Fruit fly (Drosophila melanogaster) whole organism, embryonic: ENCODE results near the gene CG16790.
A peak's percentile ranks its signal among the peaks of the same experiment; 100 is the strongest.

Source experiments
- ATbp ChIP-seq: fragments of 200-800 bp; sonication (Bioruptor generic); optimal IDR thresholded peaks from 2 replicates; lab custom pipeline; 2017; ENCODE audit warnings: missing biosample characterization, mild to moderate bottlenecking, missing genetic modification characterization, missing genetic modification reagents
- Aef1 ChIP-seq: fragments of 200-800 bp; sonication (Bioruptor generic); IDR thresholded peaks from 3 replicates; pipeline ENCODE4 v1.3.6; 2022; ENCODE audit warnings: missing biosample characterization, missing genetic modification characterization
- Awh ChIP-seq: fragments of 200-800 bp; sonication (Bioruptor generic); IDR thresholded peaks from 2 replicates; pipeline ENCODE4, ENCODE4 v1.3.6; 2022; ENCODE audit warnings: missing biosample characterization, missing genetic modification characterization
- Blimp-1 ChIP-seq: fragments of 200-800 bp; sonication (Bioruptor generic); optimal IDR thresholded peaks from 3 replicates; lab custom pipeline; 2018; ENCODE audit warnings: missing biosample characterization, missing genetic modification characterization, mild to moderate bottlenecking, moderate library complexity, missing genetic modification reagents
- C15 ChIP-seq: fragments of 200-800 bp; sonication (Bioruptor generic); IDR thresholded peaks from 3 replicates; pipeline ENCODE4 v1.3.6; 2022; ENCODE audit warnings: missing biosample characterization, missing genetic modification characterization
- CG10147 ChIP-seq: fragments of 200-800 bp; sonication (Bioruptor generic); optimal IDR thresholded peaks from 2 replicates; lab custom pipeline; 2019; ENCODE audit warnings: missing biosample characterization, mild to moderate bottlenecking, missing genetic modification characterization, moderate library complexity
- CG1233 ChIP-seq: fragments of 200-800 bp; sonication (Bioruptor generic); optimal IDR thresholded peaks from 4 replicates; lab custom pipeline; 2018; ENCODE audit warnings: missing biosample characterization, mild to moderate bottlenecking, missing genetic modification characterization
- CG13624 ChIP-seq: fragments of 200-800 bp; sonication (Bioruptor generic); optimal IDR thresholded peaks from 2 replicates; lab custom pipeline; 2016; ENCODE audit warnings: missing biosample characterization, missing genetic modification characterization
- CG13775 ChIP-seq: fragments of 200-800 bp; sonication (Bioruptor generic); optimal IDR thresholded peaks from 3 replicates; lab custom pipeline; 2017; ENCODE audit warnings: missing biosample characterization, mild to moderate bottlenecking, missing genetic modification characterization
- CG15073 ChIP-seq: fragments of 200-800 bp; sonication (Bioruptor generic); optimal IDR thresholded peaks from 2 replicates; lab custom pipeline; 2016; ENCODE audit warnings: missing biosample characterization, missing genetic modification characterization
- CG15269 ChIP-seq: fragments of 200-800 bp; sonication (Bioruptor generic); optimal IDR thresholded peaks from 2 replicates; lab custom pipeline; 2018; ENCODE audit warnings: missing biosample characterization, mild to moderate bottlenecking, missing genetic modification characterization, moderate library complexity
- CG15514 ChIP-seq: fragments of 200-800 bp; sonication (Bioruptor generic); optimal IDR thresholded peaks from 3 replicates; lab custom pipeline; 2017; ENCODE audit warnings: missing biosample characterization, missing genetic modification characterization, mild to moderate bottlenecking, moderate library complexity, missing genetic modification reagents
- CG15601 ChIP-seq: fragments of 200-800 bp; sonication (Bioruptor generic); optimal IDR thresholded peaks from 3 replicates; lab custom pipeline; 2019; ENCODE audit warnings: missing biosample characterization, mild to moderate bottlenecking, missing genetic modification characterization, moderate library complexity
- CG17385 ChIP-seq: fragments of 200-800 bp; sonication (Bioruptor generic); optimal IDR thresholded peaks from 3 replicates; lab custom pipeline; 2018; ENCODE audit warnings: missing biosample characterization, mild to moderate bottlenecking, missing genetic modification characterization
- CG2875 ChIP-seq: fragments of 200-800 bp; sonication (Bioruptor generic); optimal IDR thresholded peaks from 2 replicates; lab custom pipeline; 2017; ENCODE audit warnings: missing biosample characterization, mild to moderate bottlenecking, missing genetic modification characterization, missing genetic modification reagents
- CG30403 ChIP-seq: fragments of 200-800 bp; sonication (Bioruptor generic); optimal IDR thresholded peaks from 3 replicates; lab custom pipeline; 2016; ENCODE audit warnings: missing biosample characterization, missing genetic modification characterization
- CG32772 ChIP-seq: fragments of 200-800 bp; sonication (Bioruptor generic); IDR thresholded peaks from 2 replicates; pipeline ENCODE4 v1.3.6; 2022; ENCODE audit warnings: missing biosample characterization, missing genetic modification characterization
- CG3847 ChIP-seq: fragments of 200-800 bp; sonication (Bioruptor generic); IDR thresholded peaks from 2 replicates; pipeline ENCODE4 v1.3.6; 2022; ENCODE audit warnings: missing biosample characterization, missing genetic modification characterization
- CG3995 ChIP-seq: fragments of 200-800 bp; sonication (Bioruptor generic); optimal IDR thresholded peaks from 3 replicates; lab custom pipeline; 2016; ENCODE audit warnings: missing biosample characterization, missing genetic modification characterization
- CG4707 ChIP-seq: fragments of 200-800 bp; sonication (Bioruptor generic); optimal IDR thresholded peaks from 2 replicates; lab custom pipeline; 2018; ENCODE audit warnings: missing biosample characterization, mild to moderate bottlenecking, missing genetic modification characterization, moderate library complexity
- CG4854 ChIP-seq: fragments of 200-800 bp; sonication (Bioruptor generic); optimal IDR thresholded peaks from 2 replicates; lab custom pipeline; 2016; ENCODE audit warnings: missing biosample characterization, missing genetic modification characterization, inconsistent platforms
- CG5245 ChIP-seq: fragments of 200-800 bp; sonication (Bioruptor generic); optimal IDR thresholded peaks from 3 replicates; lab custom pipeline; 2016; ENCODE audit warnings: missing biosample characterization, missing genetic modification characterization
- CG6791 ChIP-seq: fragments of 200-800 bp; sonication (Bioruptor generic); IDR thresholded peaks from 3 replicates; pipeline ENCODE4 v1.3.6; 2022; ENCODE audit warnings: missing biosample characterization, missing genetic modification characterization; ENCODE audit not compliant: partially characterized antibody
- CG7839 ChIP-seq: fragments of 200-800 bp; sonication (Bioruptor generic); optimal IDR thresholded peaks from 3 replicates; lab custom pipeline; 2018; ENCODE audit warnings: missing biosample characterization, mild to moderate bottlenecking, missing genetic modification characterization, moderate library complexity
- CG8089 ChIP-seq: fragments of 200-800 bp; sonication (Bioruptor generic); optimal IDR thresholded peaks from 3 replicates; lab custom pipeline; 2016; ENCODE audit warnings: missing biosample characterization, missing genetic modification characterization
- CG9817 ChIP-seq: fragments of 200-800 bp; sonication (Bioruptor generic); optimal IDR thresholded peaks from 2 replicates; lab custom pipeline; 2018; ENCODE audit warnings: missing biosample characterization, mild to moderate bottlenecking, missing genetic modification characterization, moderate library complexity
- CG9932 ChIP-seq: fragments of 200-800 bp; sonication (Bioruptor generic); IDR thresholded peaks from 2 replicates; pipeline ENCODE4 v1.3.6; 2022; ENCODE audit warnings: missing biosample characterization, missing genetic modification characterization
- Dad ChIP-seq: fragments of 200-800 bp; sonication (Bioruptor generic); optimal IDR thresholded peaks from 3 replicates; lab custom pipeline; 2016; ENCODE audit warnings: missing biosample characterization, missing genetic modification characterization
- E2f2 ChIP-seq: fragments of 200-800 bp; sonication (Bioruptor generic); IDR thresholded peaks from 2 replicates; pipeline ENCODE4 v1.3.6; 2022; ENCODE audit warnings: missing biosample characterization, missing genetic modification characterization
- Gug ChIP-seq: fragments of 200-800 bp; sonication (Bioruptor generic); IDR thresholded peaks from 4 replicates; pipeline ENCODE4 v1.3.6; 2022; ENCODE audit warnings: missing biosample characterization, missing genetic modification characterization
- Hand ChIP-seq: fragments of 200-800 bp; sonication (Bioruptor generic); optimal IDR thresholded peaks from 2 replicates; lab custom pipeline; 2017; ENCODE audit warnings: mild to moderate bottlenecking, missing biosample characterization, missing genetic modification reagents, missing genetic modification characterization
- Hmx ChIP-seq: fragments of 200-800 bp; sonication (Bioruptor generic); optimal IDR thresholded peaks from 2 replicates; lab custom pipeline; 2016; ENCODE audit warnings: missing biosample characterization, missing genetic modification characterization
- Tbp ChIP-seq: fragments of >200 bp; optimal IDR thresholded peaks from 2 replicates; lab custom pipeline; 2018; ENCODE audit warnings: missing biosample characterization, missing genetic modification characterization
- Xrp1 ChIP-seq: fragments of 200-800 bp; sonication (Bioruptor generic); IDR thresholded peaks from 2 replicates; pipeline ENCODE4 v1.3.6; 2022; ENCODE audit warnings: missing biosample characterization, missing genetic modification characterization
- al ChIP-seq: fragments of 200-800 bp; sonication (Bioruptor generic); IDR thresholded peaks from 2 replicates; pipeline ENCODE4 v1.3.6; 2022; ENCODE audit warnings: missing biosample characterization, missing genetic modification characterization
- ase ChIP-seq: fragments of 200-800 bp; sonication (Bioruptor generic); IDR thresholded peaks from 3 replicates; pipeline ENCODE4 v1.3.6; 2022; ENCODE audit warnings: missing biosample characterization, missing genetic modification characterization
- bigmax ChIP-seq: fragments of 200-800 bp; sonication (Bioruptor generic); optimal IDR thresholded peaks from 2 replicates; lab custom pipeline; 2018; ENCODE audit warnings: missing biosample characterization, mild to moderate bottlenecking, missing genetic modification characterization
- corto ChIP-seq: fragments of 200-800 bp; sonication (Bioruptor generic); optimal IDR thresholded peaks from 2 replicates; lab custom pipeline; 2016; ENCODE audit warnings: missing biosample characterization, mild to moderate bottlenecking, missing genetic modification characterization, moderate library complexity
- esg ChIP-seq: fragments of 200-800 bp; sonication (Bioruptor generic); conservative IDR thresholded peaks from 2 replicates; pipeline ENCODE4 v1.3.6; 2022; ENCODE audit warnings: missing biosample characterization, missing genetic modification characterization
- gsb-n ChIP-seq: fragments of 200-800 bp; sonication (Bioruptor generic); optimal IDR thresholded peaks from 3 replicates; lab custom pipeline; 2018; ENCODE audit warnings: missing biosample characterization, mild to moderate bottlenecking, missing genetic modification characterization
- h ChIP-seq: fragments of >200 bp; optimal IDR thresholded peaks from 2 replicates; lab custom pipeline; 2017
- hb ChIP-seq: fragments of 200-800 bp; sonication (Bioruptor generic); IDR thresholded peaks from 3 replicates; pipeline ENCODE4 v1.3.6; 2022; ENCODE audit warnings: missing biosample characterization, missing genetic modification characterization; ENCODE audit not compliant: partially characterized antibody
- lab ChIP-seq: fragments of 200-800 bp; sonication (Bioruptor generic); optimal IDR thresholded peaks from 3 replicates; lab custom pipeline; 2017; ENCODE audit warnings: missing biosample characterization, missing genetic modification characterization, mild to moderate bottlenecking, moderate library complexity, missing genetic modification reagents
- lov ChIP-seq, 2 experiments: fragments of 200-800 bp in 1 of 2; fragments of >200 bp in 1 of 2; sonication (Bioruptor generic) in 1 of 2; IDR thresholded peaks in 1 of 2; optimal IDR thresholded peaks in 1 of 2; 2 replicates in 1 of 2; 3 replicates in 1 of 2; pipeline versions ENCODE4 v1.3.6 to Lab custom; 2017 to 2022; ENCODE audit warnings: missing biosample characterization in 1 of 2, missing genetic modification characterization in 1 of 2
- pfk ChIP-seq: fragments of 200-800 bp; sonication (Bioruptor generic); optimal IDR thresholded peaks from 2 replicates; lab custom pipeline; 2018; ENCODE audit warnings: missing biosample characterization, mild to moderate bottlenecking, missing genetic modification characterization, moderate library complexity
- pzg ChIP-seq: fragments of 200-800 bp; sonication (Bioruptor generic); optimal IDR thresholded peaks from 3 replicates; lab custom pipeline; 2018; ENCODE audit warnings: missing biosample characterization, mild to moderate bottlenecking, missing genetic modification characterization, moderate library complexity
- run ChIP-seq: fragments of 200-800 bp; sonication (Bioruptor generic); optimal IDR thresholded peaks from 3 replicates; lab custom pipeline; 2018; ENCODE audit warnings: missing biosample characterization, mild to moderate bottlenecking, missing genetic modification characterization
- so ChIP-seq: fragments of 200-800 bp; sonication (Bioruptor generic); IDR thresholded peaks from 3 replicates; pipeline ENCODE4 v1.3.6; 2022; ENCODE audit warnings: missing biosample characterization, missing genetic modification characterization
- vvl ChIP-seq: fragments of 200-800 bp; sonication (Bioruptor generic); IDR thresholded peaks from 2 replicates; pipeline ENCODE4 v1.3.6; 2022; ENCODE audit warnings: missing biosample characterization, missing genetic modification characterization
- wek ChIP-seq: fragments of 200-800 bp; sonication (Bioruptor generic); optimal IDR thresholded peaks from 3 replicates; lab custom pipeline; 2018; ENCODE audit warnings: missing biosample characterization, mild to moderate bottlenecking, missing genetic modification characterization, moderate library complexity

Gene CG16790

DNA sequence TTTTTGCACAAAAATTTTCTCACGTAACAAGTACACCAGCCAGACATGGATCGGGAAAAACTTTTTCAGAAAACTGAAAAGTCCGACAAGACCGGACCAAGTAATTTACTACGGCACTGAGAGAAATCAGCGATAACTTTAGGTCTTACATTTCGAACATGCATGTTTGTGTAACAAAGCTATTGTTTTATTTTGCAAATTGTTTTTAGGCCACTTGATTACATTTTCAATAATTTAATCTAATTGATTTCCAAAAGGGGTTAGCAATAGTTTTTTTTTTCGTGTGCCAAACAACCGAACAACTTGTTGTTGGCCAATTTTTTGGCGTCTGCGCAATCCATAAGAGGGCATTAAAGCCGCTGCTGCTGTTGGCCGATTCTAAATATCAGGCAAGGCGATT, 43.1 kb upstream of the CG16790 start (continued):
- TF ChIP-seq wek (no peak), Awh (GFP tag; lab: Robert Waterston, UW) (0 out of 2 replicates have a peak, but pooled peaks have one; percentile 44), CG8089 (GFP tag; lab: Kevin White, UChicago) (peak; percentile 36), CG15601 (tag; lab: Kevin White, UChicago) (no peak), CG3847 (GFP tag; lab: Robert Waterston, UW) (peak; percentile 52), so (GFP tag; lab: Robert Waterston, UW) (0 out of 3 replicates have a peak, but pooled peaks have one; percentile 51), Blimp-1 (GFP tag; lab: Kevin White, UChicago) (peak; percentile 57), CG3995 (no peak), ATbp (GFP tag; lab: Kevin White, UChicago) (peak; percentile 38), CG5245 (peak; percentile 63), C15 (GFP tag; lab: Robert Waterston, UW) (no peak), pzg (no peak), pfk (GFP tag; lab: Kevin White, UChicago) (no peak), lab (GFP tag; lab: Kevin White, UChicago) (peak; percentile 90), CG4707 (no peak), E2f2 (0 out of 2 replicates have a peak, but pooled peaks have one; percentile 14), CG1233 (peak; percentile 48), CG15514 (GFP tag; lab: Kevin White, UChicago) (peak; percentile 65), CG13775 (GFP tag; lab: Kevin White, UChicago) (peak; percentile 22), CG17385 (GFP tag; lab: Kevin White, UChicago) (peak; percentile 10), lov (optimal IDR thresholded peaks at IDR 0.05; lab: Kevin White, UChicago) (no peak), lov (GFP tag; IDR thresholded peaks at IDR 0.05; lab: Robert Waterston, UW) (no peak), CG32772 (GFP tag; lab: Robert Waterston, UW) (no peak; the same call in 1 of the 2 replicates), Xrp1 (GFP tag; lab: Robert Waterston, UW) (peak; percentile 57), Tbp (GFP tag; lab: Kevin White, UChicago) (no peak), CG13624 (GFP tag; lab: Kevin White, UChicago) (peak; percentile 62), CG2875 (GFP tag; lab: Kevin White, UChicago) (peak; percentile 24), CG6791 (GFP tag; lab: Robert Waterston, UW) (no peak), CG4854 (GFP tag; lab: Kevin White, UChicago) (peak; percentile 39), CG10147 (peak; percentile 65), CG9932 (peak; percentile 51), esg (GFP tag; lab: Robert Waterston, UW) (peak; percentile 57), al (GFP tag; lab: Robert Waterston, UW) (no peak; the same call in 1 of the 2 replicates), Gug (GFP tag; lab: Robert Waterston, UW) (peak; percentile 48; the same call in 3 of the 4 replicates), CG15269 (peak; percentile 64), CG9817 (tag; lab: Kevin White, UChicago) (peak; percentile 33), Aef1 (GFP tag; lab: Robert Waterston, UW) (peak; percentile 53), Hand (GFP tag; lab: Kevin White, UChicago) (peak; percentile 47), vvl (GFP tag; lab: Robert Waterston, UW) (peak; percentile 78), CG30403 (GFP tag; lab: Kevin White, UChicago) (peak; percentile 72), run (tag; lab: Kevin White, UChicago) (peak; percentile 10), Dad (GFP tag; lab: Kevin White, UChicago) (peak; percentile 59), hb (GFP tag; lab: Robert Waterston, UW) (no peak), ase (GFP tag; lab: Robert Waterston, UW) (no peak; the same call in 1 of the 3 replicates), gsb-n (no peak), bigmax (GFP tag; lab: Kevin White, UChicago) (no peak), Hmx (GFP tag; lab: Kevin White, UChicago) (no peak), h (no peak), CG7839 (tag; lab: Kevin White, UChicago) (peak; percentile 69), CG15073 (GFP tag; lab: Kevin White, UChicago) (no peak), corto (GFP tag; lab: Kevin White, UChicago) (peak; percentile 66)
